Fruit fly (Drosophila melanogaster): ENCODE measurements around the gene CG5895.
A peak's percentile ranks its signal among the peaks of the same experiment; 100 is the strongest.

Gene CG5895

dm6 chr3L:16021064-16021683, 14.1 kb upstream of the CG5895 start:
- TF ChIP-seq CG4730 (GFP tag; IDR thresholded peaks at IDR 0.05) (peak; percentile 38; the same call in 1 of the 2 replicates), CG10543 (GFP tag; optimal IDR thresholded peaks at IDR 0.05) (no peak), CG14050 (GFP tag; IDR thresholded peaks at IDR 0.05) (no peak), gsb (GFP tag; IDR thresholded peaks at IDR 0.05) (no peak), Pdp1 (GFP tag; optimal IDR thresholded peaks at IDR 0.05) (peak; percentile 39 to 73), BEAF-32 (GFP tag; optimal IDR thresholded peaks at IDR 0.05) (no peak), CG13287 (GFP tag; IDR thresholded peaks at IDR 0.05; ENCODE audit: partially characterized antibody) (no peak), Optix (GFP tag; IDR thresholded peaks at IDR 0.05) (no peak), fd3F (GFP tag; optimal IDR thresholded peaks at IDR 0.05) (no peak), Deaf1 (tag; optimal IDR thresholded peaks at IDR 0.05) (no peak), peb (GFP tag; IDR thresholded peaks at IDR 0.05) (peak; percentile 36; the same call in 1 of the 2 replicates), B-H2 (GFP tag; optimal IDR thresholded peaks at IDR 0.05) (no peak), crp (GFP tag; optimal IDR thresholded peaks at IDR 0.05) (no peak), hbn (GFP tag; IDR thresholded peaks at IDR 0.05; ENCODE audit: partially characterized antibody) (no peak), gem (tag; optimal IDR thresholded peaks at IDR 0.05) (peak; percentile 80), Gug (GFP tag; IDR thresholded peaks at IDR 0.05) (no peak), gce (GFP tag; IDR thresholded peaks at IDR 0.05) (0 out of 3 replicates have a peak, but pooled peaks have one; percentile 56), CG6683 (GFP tag; optimal IDR thresholded peaks at IDR 0.05) (no peak), CG8290 (GFP tag; optimal IDR thresholded peaks at IDR 0.05) (peak; percentile 14), CG8290 (tag; optimal IDR thresholded peaks at IDR 0.05) (peak; percentile 30 to 31), CG30403 (GFP tag; optimal IDR thresholded peaks at IDR 0.05) (peak; percentile 52), CG9932 (GFP tag; IDR thresholded peaks at IDR 0.05) (no peak), CG15601 (tag; optimal IDR thresholded peaks at IDR 0.05) (peak; percentile 12), CG14965 (GFP tag; optimal IDR thresholded peaks at IDR 0.05; ENCODE audit: borderline replicate concordance) (no peak), HmgZ (tag; optimal IDR thresholded peaks at IDR 0.05) (no peak), corto (GFP tag; optimal IDR thresholded peaks at IDR 0.05) (no peak), Xrp1 (GFP tag; IDR thresholded peaks at IDR 0.05) (peak; percentile 85), CG11247 (GFP tag; IDR thresholded peaks at IDR 0.05) (no peak), odd (GFP tag; optimal IDR thresholded peaks at IDR 0.05) (no peak), fd64A (GFP tag; optimal IDR thresholded peaks at IDR 0.05) (no peak), CG2712 (tag; optimal IDR thresholded peaks at IDR 0.05) (peak; percentile 86), trem (tag; optimal IDR thresholded peaks at IDR 0.05) (peak; percentile 60), ara (GFP tag; IDR thresholded peaks at IDR 0.05) (peak; percentile 78), lbe (GFP tag; optimal IDR thresholded peaks at IDR 0.05) (no peak), slou (GFP tag; optimal IDR thresholded peaks at IDR 0.05) (no peak), chinmo (GFP tag; IDR thresholded peaks at IDR 0.05; ENCODE audit: partially characterized antibody) (no peak), CG12155 (GFP tag; optimal IDR thresholded peaks at IDR 0.05) (peak; percentile 11), CG11456 (GFP tag; IDR thresholded peaks at IDR 0.05) (no peak), pb (GFP tag; optimal IDR thresholded peaks at IDR 0.05) (peak; percentile 21), sob (GFP tag; IDR thresholded peaks at IDR 0.05) (no peak), B-H1 (GFP tag; IDR thresholded peaks at IDR 0.05) (no peak), CG7839 (tag; optimal IDR thresholded peaks at IDR 0.05) (peak; percentile 57), tll (GFP tag; optimal IDR thresholded peaks at IDR 0.05) (peak in 1 of 2 experiments; percentile 31), ewg (GFP tag; optimal IDR thresholded peaks at IDR 0.05) (peak; percentile 8), Dip3 (GFP tag; optimal IDR thresholded peaks at IDR 0.05) (no peak), Sox102F (GFP tag; optimal IDR thresholded peaks at IDR 0.05) (peak; percentile 59), CG3281 (GFP tag; optimal IDR thresholded peaks at IDR 0.05) (no peak), CG3163 (GFP tag; optimal IDR thresholded peaks at IDR 0.05) (peak; percentile 28), CG3847 (GFP tag; IDR thresholded peaks at IDR 0.05) (no peak), cato (GFP tag; optimal IDR thresholded peaks at IDR 0.05; ENCODE audit: borderline replicate concordance) (no peak)
